Worm (Caenorhabditis elegans): Measurements from ENCODE around the gene shc-2.

DNA sequence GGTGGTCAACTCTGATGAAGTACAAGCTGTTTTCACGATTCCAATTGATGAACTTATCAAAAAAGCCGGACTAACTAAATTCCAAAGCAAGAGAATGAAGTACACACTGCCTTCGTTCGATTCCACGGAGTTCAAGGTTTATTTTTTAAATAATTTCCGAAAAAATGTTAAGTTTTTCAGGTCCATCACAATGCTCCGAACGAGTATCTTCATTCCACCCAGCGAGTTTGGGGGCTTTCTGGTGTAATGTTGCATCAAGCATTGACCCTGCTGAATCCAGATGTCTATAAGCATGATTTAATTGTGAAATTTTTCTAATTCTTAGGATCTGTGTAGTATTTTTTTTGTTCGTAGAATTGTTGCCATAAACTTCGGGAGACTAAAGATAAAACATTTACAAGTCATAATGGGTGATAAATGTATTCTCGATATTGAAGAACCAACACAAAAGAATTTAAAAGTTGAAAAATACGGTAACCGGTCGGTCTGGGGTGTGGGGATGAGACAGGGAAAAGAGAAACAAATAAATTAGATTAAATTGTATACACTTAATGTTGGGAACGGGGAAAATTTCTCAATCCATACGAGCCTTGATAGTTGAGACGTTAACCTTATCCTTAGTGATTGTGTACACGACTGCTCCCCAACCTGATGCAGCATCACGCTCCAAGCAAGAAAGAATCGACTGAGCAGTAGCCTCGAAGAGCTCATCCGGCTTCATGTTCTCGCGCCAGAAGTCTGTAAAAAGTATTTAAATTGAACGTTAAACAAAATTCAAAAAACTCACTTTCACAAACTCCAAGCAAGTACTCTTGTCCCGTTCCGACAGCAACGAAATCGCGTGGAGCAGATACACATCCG is 14.6 kb upstream of the shc-2 start:
- no peak for TF ChIP-seq dao-5 (tag; optimal IDR thresholded peaks at IDR 0.05)
- no peak for TF ChIP-seq him-1 (tag; optimal IDR thresholded peaks at IDR 0.05)

All from whole organism, L4/young adult.